Fruit fly (Drosophila melanogaster) whole organism, embryonic: ENCODE data around the gene CG9286.
A peak's percentile ranks its signal among the peaks of the same experiment; 100 is the strongest.

Experiments
- Ada2b ChIP-seq: fragments of 200-800 bp; sonication (Bioruptor generic); IDR thresholded peaks from 2 replicates; pipeline ENCODE4 v1.3.6; 2022; ENCODE audit warnings: missing biosample characterization, missing genetic modification characterization
- Adf1 ChIP-seq: fragments of 200-800 bp; sonication (Bioruptor generic); IDR thresholded peaks from 2 replicates; pipeline ENCODE4 v1.3.6; 2022; ENCODE audit warnings: missing biosample characterization, missing genetic modification characterization
- Aef1 ChIP-seq: fragments of 200-800 bp; sonication (Bioruptor generic); IDR thresholded peaks from 3 replicates; pipeline ENCODE4 v1.3.6; 2022; ENCODE audit warnings: missing biosample characterization, missing genetic modification characterization
- CG10654 ChIP-seq: fragments of 200-800 bp; sonication (Bioruptor generic); optimal IDR thresholded peaks from 2 replicates; lab custom pipeline; 2016; ENCODE audit warnings: missing biosample characterization, missing genetic modification characterization
- CG11504 ChIP-seq: fragments of 200-800 bp; sonication (Bioruptor generic); optimal IDR thresholded peaks from 3 replicates; lab custom pipeline; 2019; ENCODE audit warnings: missing biosample characterization, mild to moderate bottlenecking, missing genetic modification characterization, moderate library complexity
- CG13624 ChIP-seq: fragments of 200-800 bp; sonication (Bioruptor generic); optimal IDR thresholded peaks from 2 replicates; lab custom pipeline; 2016; ENCODE audit warnings: missing biosample characterization, missing genetic modification characterization
- CG14050 ChIP-seq: fragments of 200-800 bp; sonication (Bioruptor generic); IDR thresholded peaks from 3 replicates; pipeline ENCODE4 v1.3.6; 2022; ENCODE audit warnings: missing biosample characterization, missing genetic modification characterization
- CG14441 ChIP-seq: fragments of 200-800 bp; sonication (Bioruptor generic); IDR thresholded peaks from 2 replicates; pipeline ENCODE4 v1.3.6; 2022; ENCODE audit warnings: missing biosample characterization, missing genetic modification characterization
- CG16815 ChIP-seq: fragments of 200-800 bp; sonication (Bioruptor generic); optimal IDR thresholded peaks from 3 replicates; lab custom pipeline; 2017; ENCODE audit warnings: missing biosample characterization, mild to moderate bottlenecking, missing genetic modification characterization
- CG17385 ChIP-seq: fragments of 200-800 bp; sonication (Bioruptor generic); optimal IDR thresholded peaks from 3 replicates; lab custom pipeline; 2018; ENCODE audit warnings: missing biosample characterization, mild to moderate bottlenecking, missing genetic modification characterization
- CG18619 ChIP-seq: fragments of 200-800 bp; sonication (Bioruptor generic); optimal IDR thresholded peaks from 3 replicates; lab custom pipeline; 2017; ENCODE audit warnings: missing biosample characterization, mild to moderate bottlenecking, missing genetic modification characterization
- CG2875 ChIP-seq: fragments of 200-800 bp; sonication (Bioruptor generic); optimal IDR thresholded peaks from 2 replicates; lab custom pipeline; 2017; ENCODE audit warnings: missing biosample characterization, mild to moderate bottlenecking, missing genetic modification characterization, missing genetic modification reagents
- CG3281 ChIP-seq: fragments of 200-800 bp; sonication (Bioruptor generic); optimal IDR thresholded peaks from 3 replicates; lab custom pipeline; 2017; ENCODE audit warnings: missing biosample characterization, mild to moderate bottlenecking, missing genetic modification characterization
- CG3847 ChIP-seq: fragments of 200-800 bp; sonication (Bioruptor generic); IDR thresholded peaks from 2 replicates; pipeline ENCODE4 v1.3.6; 2022; ENCODE audit warnings: missing biosample characterization, missing genetic modification characterization
- CG4854 ChIP-seq: fragments of 200-800 bp; sonication (Bioruptor generic); optimal IDR thresholded peaks from 2 replicates; lab custom pipeline; 2016; ENCODE audit warnings: missing biosample characterization, missing genetic modification characterization, inconsistent platforms
- CG6175 ChIP-seq: fragments of 200-800 bp; sonication (Bioruptor generic); IDR thresholded peaks from 3 replicates; pipeline ENCODE4 v1.3.6; 2022; ENCODE audit warnings: missing biosample characterization, missing genetic modification characterization
- CG6272 ChIP-seq: fragments of 200-800 bp; sonication (Bioruptor generic); IDR thresholded peaks from 2 replicates; pipeline ENCODE4 v1.3.6; 2022; ENCODE audit warnings: missing biosample characterization, missing genetic modification characterization
- CG7357 ChIP-seq: fragments of 200-800 bp; sonication (Bioruptor generic); IDR thresholded peaks from 3 replicates; pipeline ENCODE4 v1.3.6; 2022; ENCODE audit warnings: missing biosample characterization, missing genetic modification characterization
- CG7839 ChIP-seq: fragments of 200-800 bp; sonication (Bioruptor generic); optimal IDR thresholded peaks from 3 replicates; lab custom pipeline; 2018; ENCODE audit warnings: missing biosample characterization, mild to moderate bottlenecking, missing genetic modification characterization, moderate library complexity
- CG8359 ChIP-seq: fragments of 200-800 bp; sonication (Bioruptor generic); optimal IDR thresholded peaks from 2 replicates; lab custom pipeline; 2017; ENCODE audit warnings: missing biosample characterization, mild to moderate bottlenecking, missing genetic modification characterization, borderline replicate concordance
- CG8924 ChIP-seq: fragments of 200-800 bp; optimal IDR thresholded peaks from 3 replicates; lab custom pipeline; 2019; ENCODE audit warnings: missing biosample characterization, mild to moderate bottlenecking, missing genetic modification characterization, moderate library complexity
- CG9215 ChIP-seq: fragments of 200-800 bp; sonication (Bioruptor generic); IDR thresholded peaks from 2 replicates; pipeline ENCODE4 v1.3.6; 2022; ENCODE audit warnings: missing biosample characterization, missing genetic modification characterization
- D ChIP-seq, 2 experiments: fragments of 200-800 bp in 1 of 2; fragments of >200 bp in 1 of 2; sonication (Bioruptor generic) in 1 of 2; optimal IDR thresholded peaks; 2 replicates in 1 of 2; 3 replicates in 1 of 2; lab custom pipeline; 2017; ENCODE audit warnings: mild to moderate bottlenecking in 1 of 2, missing biosample characterization in 1 of 2, missing genetic modification characterization in 1 of 2, missing genetic modification reagents in 1 of 2
- Dp ChIP-seq: fragments of 200-800 bp; sonication (Bioruptor generic); optimal IDR thresholded peaks from 2 replicates; lab custom pipeline; 2018; ENCODE audit warnings: missing biosample characterization, mild to moderate bottlenecking, missing genetic modification characterization, moderate library complexity
- Fer1 ChIP-seq: fragments of 200-800 bp; sonication (Bioruptor generic); optimal IDR thresholded peaks from 2 replicates; lab custom pipeline; 2017; ENCODE audit warnings: missing biosample characterization, mild to moderate bottlenecking, missing genetic modification characterization
- Fer2 ChIP-seq: fragments of 200-800 bp; sonication (Bioruptor generic); optimal IDR thresholded peaks from 2 replicates; lab custom pipeline; 2018; ENCODE audit warnings: missing biosample characterization, mild to moderate bottlenecking, missing genetic modification characterization, moderate library complexity
- HLH4C ChIP-seq: fragments of 200-800 bp; sonication (Bioruptor generic); IDR thresholded peaks from 3 replicates; pipeline ENCODE4 v1.3.6; 2022; ENCODE audit warnings: missing biosample characterization, missing genetic modification characterization; ENCODE audit not compliant: partially characterized antibody
- Hr39 ChIP-seq: fragments of >200 bp; optimal IDR thresholded peaks from 2 replicates; lab custom pipeline; 2017
- Lhr ChIP-seq: fragments of 200-800 bp; sonication (Bioruptor generic); optimal IDR thresholded peaks from 3 replicates; lab custom pipeline; 2017; ENCODE audit warnings: mild to moderate bottlenecking, missing biosample characterization, missing genetic modification reagents, missing genetic modification characterization
- MTF-1 ChIP-seq: fragments of 200-800 bp; sonication (Bioruptor generic); optimal IDR thresholded peaks from 2 replicates; lab custom pipeline; 2018; ENCODE audit warnings: missing biosample characterization, mild to moderate bottlenecking, missing genetic modification characterization, borderline replicate concordance
- Rfx ChIP-seq: fragments of 200-800 bp; sonication (Bioruptor generic); IDR thresholded peaks from 2 replicates; pipeline ENCODE4 v1.3.6; 2022; ENCODE audit warnings: missing biosample characterization, missing genetic modification characterization
- Sox102F ChIP-seq: fragments of 200-800 bp; sonication (Bioruptor generic); optimal IDR thresholded peaks from 2 replicates; lab custom pipeline; 2018; ENCODE audit warnings: missing biosample characterization, mild to moderate bottlenecking, missing genetic modification characterization, moderate library complexity
- TFAM ChIP-seq: fragments of 200-800 bp; sonication (Bioruptor generic); optimal IDR thresholded peaks from 2 replicates; lab custom pipeline; 2017; ENCODE audit warnings: missing biosample characterization, missing genetic modification characterization, inconsistent platforms
- Trl ChIP-seq, 3 experiments: fragments of >200 bp in 2 of 3; fragments of 200-800 bp in 1 of 3; sonication (Bioruptor generic) in 1 of 3; optimal IDR thresholded peaks; 2 replicates in 1 of 3; 3 replicates in 2 of 3; lab custom pipeline; 2016 to 2017; ENCODE audit warnings: missing biosample characterization in 1 of 3, missing genetic modification characterization in 1 of 3
- ap ChIP-seq: fragments of 200-800 bp; sonication (Bioruptor generic); IDR thresholded peaks from 2 replicates; pipeline ENCODE4 v1.3.6; 2022; ENCODE audit warnings: missing biosample characterization, missing genetic modification characterization
- bcd ChIP-seq: fragments of 200-800 bp; sonication (Bioruptor generic); optimal IDR thresholded peaks from 2 replicates; lab custom pipeline; 2017; ENCODE audit warnings: missing biosample characterization, mild to moderate bottlenecking, missing genetic modification characterization
- cwo ChIP-seq: fragments of 200-800 bp; sonication (Bioruptor generic); optimal IDR thresholded peaks from 3 replicates; lab custom pipeline; 2017; ENCODE audit warnings: missing biosample characterization, missing genetic modification characterization, mild to moderate bottlenecking, moderate library complexity, missing genetic modification reagents
- danr ChIP-seq: fragments of 200-800 bp; sonication (Bioruptor generic); IDR thresholded peaks from 2 replicates; pipeline ENCODE4 v1.3.6; 2022; ENCODE audit warnings: missing biosample characterization, missing genetic modification characterization
- gem ChIP-seq: fragments of 200-800 bp; sonication (Bioruptor generic); optimal IDR thresholded peaks from 2 replicates; lab custom pipeline; 2019; ENCODE audit warnings: missing biosample characterization, mild to moderate bottlenecking, missing genetic modification characterization, moderate library complexity
- gsb-n ChIP-seq: fragments of 200-800 bp; sonication (Bioruptor generic); optimal IDR thresholded peaks from 3 replicates; lab custom pipeline; 2018; ENCODE audit warnings: missing biosample characterization, mild to moderate bottlenecking, missing genetic modification characterization
- hb ChIP-seq: fragments of 200-800 bp; sonication (Bioruptor generic); IDR thresholded peaks from 3 replicates; pipeline ENCODE4 v1.3.6; 2022; ENCODE audit warnings: missing biosample characterization, missing genetic modification characterization; ENCODE audit not compliant: partially characterized antibody
- nmo ChIP-seq: fragments of 200-800 bp; sonication (Bioruptor generic); optimal IDR thresholded peaks from 2 replicates; lab custom pipeline; 2018; ENCODE audit warnings: missing biosample characterization, mild to moderate bottlenecking, missing genetic modification characterization, moderate library complexity
- oc ChIP-seq: fragments of 200-800 bp; sonication (Bioruptor generic); optimal IDR thresholded peaks from 2 replicates; lab custom pipeline; 2018; ENCODE audit warnings: missing biosample characterization, mild to moderate bottlenecking, missing genetic modification characterization, moderate library complexity
- p53 ChIP-seq: fragments of 200-800 bp; sonication (Bioruptor generic); optimal IDR thresholded peaks from 2 replicates; lab custom pipeline; 2016; ENCODE audit warnings: missing biosample characterization, missing genetic modification characterization
- pum ChIP-seq: fragments of 200-800 bp; sonication (Bioruptor generic); optimal IDR thresholded peaks from 2 replicates; lab custom pipeline; 2016; ENCODE audit warnings: missing biosample characterization, missing genetic modification characterization
- pzg ChIP-seq: fragments of 200-800 bp; sonication (Bioruptor generic); optimal IDR thresholded peaks from 3 replicates; lab custom pipeline; 2018; ENCODE audit warnings: missing biosample characterization, mild to moderate bottlenecking, missing genetic modification characterization, moderate library complexity
- sqz ChIP-seq: fragments of 200-800 bp; sonication (Bioruptor generic); optimal IDR thresholded peaks from 3 replicates; lab custom pipeline; 2018; ENCODE audit warnings: missing biosample characterization, mild to moderate bottlenecking, missing genetic modification characterization
- unc-4 ChIP-seq: fragments of 200-800 bp; sonication (Bioruptor generic); IDR thresholded peaks from 2 replicates; pipeline ENCODE4 v1.3.6; 2022; ENCODE audit warnings: missing biosample characterization, missing genetic modification characterization; ENCODE audit not compliant: partially characterized antibody
- wor ChIP-seq: fragments of 200-800 bp; sonication (Bioruptor generic); IDR thresholded peaks from 2 replicates; pipeline ENCODE4 v1.3.6; 2022; ENCODE audit warnings: missing biosample characterization, missing genetic modification characterization

Gene CG9286

dm6 chr3R:13800430-13800848 is 19.7 kb downstream of the CG9286 start (continued):
- peak; percentile 54 for TF ChIP-seq CG13624 (GFP tag; lab: Kevin White, UChicago)
- TF ChIP-seq CG18619 (GFP tag; lab: Kevin White, UChicago) = peak; percentile 88
- TF ChIP-seq oc (tag; lab: Kevin White, UChicago) = peak; percentile 84
- TF ChIP-seq Lhr (GFP tag; lab: Kevin White, UChicago) = peak; percentile 50
- peak; percentile 89 for TF ChIP-seq CG6272 (GFP tag; lab: Robert Waterston, UW)
- no peak for TF ChIP-seq p53 (GFP tag; lab: Kevin White, UChicago)
- TF ChIP-seq CG2875 (GFP tag; lab: Kevin White, UChicago) = peak; percentile 82
- TF ChIP-seq pum (GFP tag; lab: Kevin White, UChicago) = peak; percentile 50
- peak; percentile 87 for TF ChIP-seq bcd (GFP tag; lab: Kevin White, UChicago)
- TF ChIP-seq ap (GFP tag; lab: Robert Waterston, UW) = peak; percentile 91
- TF ChIP-seq CG17385 = peak; percentile 88
- TF ChIP-seq CG8924 (tag; lab: Kevin White, UChicago) = peak; percentile 76
- TF ChIP-seq CG14441 (GFP tag; lab: Robert Waterston, UW) = peak; percentile 92
- TF ChIP-seq Aef1 (GFP tag; lab: Robert Waterston, UW) = peak; percentile 92
- TF ChIP-seq CG9215 = peak; percentile 90
- peak; percentile 90 for TF ChIP-seq CG14050 (GFP tag; lab: Robert Waterston, UW)
- no peak for TF ChIP-seq Hr39 (lab: Kevin White, UChicago)
- peak; percentile 92 for TF ChIP-seq CG7839 (tag; lab: Kevin White, UChicago)
- TF ChIP-seq CG6175 = peak; percentile 84
- peak; percentile 93 for TF ChIP-seq CG3847 (GFP tag; lab: Robert Waterston, UW)
- TF ChIP-seq CG3281 (GFP tag; lab: Kevin White, UChicago) = peak; percentile 92
- no peak for TF ChIP-seq D (optimal IDR thresholded peaks at IDR 0.05; lab: Kevin White, UChicago)
- peak; percentile 88 for TF ChIP-seq D (GFP tag; optimal IDR thresholded peaks at IDR 0.05; lab: Kevin White, UChicago)
- TF ChIP-seq HLH4C (GFP tag; lab: Robert Waterston, UW) = 0 out of 3 replicates have a peak, but pooled peaks have one; percentile 12
- peak; percentile 91 for TF ChIP-seq nmo (GFP tag; lab: Kevin White, UChicago)
- TF ChIP-seq CG10654 (GFP tag; lab: Kevin White, UChicago) = peak; percentile 69
- peak; percentile 87 for TF ChIP-seq wor (GFP tag; lab: Robert Waterston, UW)
- TF ChIP-seq Dp (GFP tag; lab: Kevin White, UChicago) = no peak
- peak; percentile 74 for TF ChIP-seq danr
- peak; percentile 92 for TF ChIP-seq gem (tag; lab: Kevin White, UChicago)
- TF ChIP-seq CG4854 (GFP tag; lab: Kevin White, UChicago) = peak; percentile 66
- peak; percentile 96 for TF ChIP-seq Ada2b (GFP tag; lab: Robert Waterston, UW)
- peak; percentile 86 for TF ChIP-seq Sox102F (GFP tag; lab: Kevin White, UChicago)
- TF ChIP-seq pzg (GFP tag; lab: Kevin White, UChicago) = no peak
- TF ChIP-seq TFAM (GFP tag; lab: Kevin White, UChicago) = peak; percentile 23
- TF ChIP-seq Fer1 (GFP tag; lab: Kevin White, UChicago) = peak; percentile 98
- TF ChIP-seq cwo = peak; percentile 93
- TF ChIP-seq MTF-1 = peak; percentile 67
- TF ChIP-seq CG16815 (GFP tag; lab: Kevin White, UChicago) = peak; percentile 79
- TF ChIP-seq Rfx (GFP tag; lab: Robert Waterston, UW) = peak; percentile 92
- peak; percentile 72 for TF ChIP-seq Fer2 (tag; lab: Kevin White, UChicago)
- TF ChIP-seq CG8359 (GFP tag; lab: Kevin White, UChicago) = peak; percentile 62
- peak; percentile 91 for TF ChIP-seq CG11504 (tag; lab: Kevin White, UChicago)
- peak; percentile 26 to 38 for TF ChIP-seq Trl (optimal IDR thresholded peaks at IDR 0.05; lab: Kevin White, UChicago)
- TF ChIP-seq Trl (GFP tag; optimal IDR thresholded peaks at IDR 0.05; lab: Kevin White, UChicago) = peak; percentile 63
- TF ChIP-seq hb (GFP tag; lab: Robert Waterston, UW) = no peak
- TF ChIP-seq gsb-n (tag; lab: Kevin White, UChicago) = peak; percentile 85
- no peak for TF ChIP-seq unc-4 (GFP tag; lab: Robert Waterston, UW)
- TF ChIP-seq Adf1 (GFP tag; lab: Robert Waterston, UW) = peak; percentile 73
- peak; percentile 85 for TF ChIP-seq sqz
- peak; percentile 80 for TF ChIP-seq CG7357 (GFP tag; lab: Robert Waterston, UW)
